Worm (Caenorhabditis elegans) whole organism, late embryonic: ENCODE measurements around the gene abu-13.

ENCODE experiments used
- Y22D7AL.16 ChIP-seq: sonication (generic microtip); optimal IDR thresholded peaks from 2 replicates; lab custom pipeline; 2016; ENCODE audit warnings: missing genetic modification characterization, missing compliant biosample characterization
- nhr-11 ChIP-seq: fragments of 150-350 bp; optimal IDR thresholded peaks from 2 replicates; lab custom pipeline; 2014; ENCODE audit warnings: missing biosample characterization, missing genetic modification characterization

DNA sequence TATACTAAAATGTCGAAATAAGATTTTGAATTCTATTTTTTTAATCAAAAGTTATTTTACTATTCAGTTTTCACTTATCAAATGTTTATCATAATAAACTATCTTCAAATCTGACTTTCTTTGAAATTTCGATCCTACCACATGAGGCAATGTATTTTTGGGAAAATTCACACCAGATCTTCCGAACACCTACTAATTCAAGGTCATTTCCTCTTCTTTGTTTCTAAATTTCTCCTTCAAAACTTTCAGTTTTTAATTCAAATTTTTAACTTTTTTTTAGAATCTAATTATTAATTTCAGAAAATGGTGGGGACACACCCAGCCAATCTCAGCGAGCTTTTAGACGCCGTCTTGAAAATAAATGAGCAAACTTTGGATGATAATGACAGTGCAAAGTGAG is 33.9 kb upstream of the abu-13 start, which contains the start of gene ceh-20:
- TF ChIP-seq nhr-11 (tag; lab: Kevin White, UChicago) (no peak), Y22D7AL.16 (tag; lab: Kevin White, UChicago) (no peak)
